Worm (Caenorhabditis elegans): ENCODE measurements around the gene coq-5.

- no peak for TF ChIP-seq him-1 (tag; optimal IDR thresholded peaks at IDR 0.05)
- no peak for TF ChIP-seq dao-5 (tag; optimal IDR thresholded peaks at IDR 0.05)
- no peak for TF ChIP-seq W03F9.2 (tag; optimal IDR thresholded peaks at IDR 0.05)
Observed at ce11 chrIII:7834848-7835247, 23.4 kb downstream of the coq-5 start.
